Worm (Caenorhabditis elegans) whole organism, L4/young adult: ENCODE results near the gene pgph-1.
"Not testable (repeated sequence)": the region's sequence is repeated elsewhere in the genome, so short reads cannot be mapped to it uniquely, and the experiment has no call there.

ENCODE experiments used
- W03F9.2 ChIP-seq: fragments of 150-350 bp; optimal IDR thresholded peaks from 2 replicates; lab custom pipeline; 2014; ENCODE audit warnings: missing biosample characterization, missing genetic modification characterization
- dao-5 ChIP-seq: sonication (generic microtip); optimal IDR thresholded peaks from 2 replicates; lab custom pipeline; 2016; ENCODE audit warnings: missing genotype, missing genetic modification characterization, moderate library complexity, missing compliant biosample characterization
- him-1 ChIP-seq: sonication (generic microtip); optimal IDR thresholded peaks from 2 replicates; lab custom pipeline; 2016; ENCODE audit warnings: missing genotype, missing genetic modification reagents, missing genetic modification characterization, missing compliant biosample characterization

DNA sequence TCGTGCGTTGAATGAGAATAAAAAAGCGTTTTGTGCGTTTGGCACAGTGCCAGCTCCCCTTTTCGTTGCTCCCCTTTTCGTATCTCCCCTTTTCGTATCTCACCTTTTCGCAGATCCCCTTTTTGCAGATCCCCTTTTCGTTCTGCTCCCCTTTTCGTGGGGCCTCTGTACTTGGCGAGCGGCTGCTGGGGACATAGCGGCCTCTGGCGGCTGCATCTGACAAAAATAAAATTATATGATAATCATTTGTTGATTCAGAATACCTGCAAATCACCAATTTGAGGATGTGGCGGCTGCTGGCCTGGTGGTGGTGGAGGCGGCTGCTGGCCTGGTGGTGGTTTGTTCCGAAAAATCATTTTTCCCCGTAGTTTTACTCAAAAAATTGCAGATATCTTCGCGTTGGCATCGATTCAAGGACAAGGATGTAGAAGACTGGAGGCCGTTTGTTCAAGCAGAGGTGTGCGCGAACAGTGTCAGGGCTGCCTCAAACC lies 1.9 kb upstream of the pgph-1 start, which contains the start of gene K09H11.11:
- TF ChIP-seq dao-5; him-1 (tag; lab: Kevin White, UChicago); W03F9.2 (tag; lab: Kevin White, UChicago): not testable (repeated sequence)
